Worm (Caenorhabditis elegans): ENCODE results near the gene F35E12.10.

F35E12.10 gene

ce11 chrV:13777857-13778256 lies 29.3 kb upstream of the F35E12.10 start, which contains the start of gene F53C11.9:
Gene F53C11.9, plus strand, starts transcription at chrV:13778015.
- TF ChIP-seq ZK337.2 (GFP tag; IDR thresholded peaks at IDR 0.05): no peak
- TF ChIP-seq mxl-3 (GFP tag; optimal IDR thresholded peaks at IDR 0.05): no peak
- no peak for TF ChIP-seq zip-11 (GFP tag; IDR thresholded peaks at IDR 0.05)
- TF ChIP-seq lin-1 (GFP tag; IDR thresholded peaks at IDR 0.05): no peak
- no peak for TF ChIP-seq nhr-28 (tag; optimal IDR thresholded peaks at IDR 0.05)
- TF ChIP-seq ceh-28 (tag; optimal IDR thresholded peaks at IDR 0.05): no peak
- no peak for TF ChIP-seq nhr-6 (tag; optimal IDR thresholded peaks at IDR 0.05)
- no peak for TF ChIP-seq hmg-1.1 (GFP tag; IDR thresholded peaks at IDR 0.05)
- TF ChIP-seq unc-62 (GFP tag; optimal IDR thresholded peaks at IDR 0.05 in 1 of 2): peak in 1 of 2 experiments; percentile 85
- no peak for TF ChIP-seq unc-62 (tag; optimal IDR thresholded peaks at IDR 0.05)
- TF ChIP-seq ctbp-1 (GFP tag; IDR thresholded peaks at IDR 0.05): no peak
- TF ChIP-seq daf-16 (GFP tag; optimal IDR thresholded peaks at IDR 0.05): peak in 1 of 2 experiments; percentile 70
- no peak for TF ChIP-seq daf-16 (tag; optimal IDR thresholded peaks at IDR 0.05)

- TF ChIP-seq dmd-6 (GFP tag; IDR thresholded peaks at IDR 0.05): peak; percentile 34; the same call in 1 of the 2 replicates
- no peak for TF ChIP-seq nhr-237 (tag; optimal IDR thresholded peaks at IDR 0.05)
- peak; percentile 7 for TF ChIP-seq pqm-1 (tag; optimal IDR thresholded peaks at IDR 0.05)
- TF ChIP-seq nhr-28 (tag; optimal IDR thresholded peaks at IDR 0.05): peak; percentile 19
- TF ChIP-seq aha-1 (tag): peak; percentile 77
- no peak for TF ChIP-seq dmd-9 (GFP tag; IDR thresholded peaks at IDR 0.05)
- TF ChIP-seq unc-62 (GFP tag; optimal IDR thresholded peaks at IDR 0.05 in 1 of 2): peak in 1 of 2 experiments; percentile 19
- no peak for TF ChIP-seq unc-62 (tag; optimal IDR thresholded peaks at IDR 0.05)
Observed at ce11 chrV:13775529-13775928, 27.0 kb upstream of the F35E12.10 start, which contains the start of gene F53C11.1. Gene F53C11.1, plus strand, starts transcription at chrV:13775796.

- TF ChIP-seq nhr-28 (tag; optimal IDR thresholded peaks at IDR 0.05): peak; percentile 49
- no peak for TF ChIP-seq ztf-11 (tag; optimal IDR thresholded peaks at IDR 0.05)
Observed at ce11 chrV:13771209-13771608, 22.7 kb upstream of the F35E12.10 start, which contains the start of gene F20G2.5. Gene F20G2.5, plus strand, starts transcription at chrV:13771509.

- TF ChIP-seq nhr-10 (tag; optimal IDR thresholded peaks at IDR 0.05) (no peak), unc-130 (GFP tag; optimal IDR thresholded peaks at IDR 0.05) (no peak), unc-62 (GFP tag; optimal IDR thresholded peaks at IDR 0.05 in 1 of 2) (peak in 1 of 2 experiments; percentile 20), unc-62 (tag; optimal IDR thresholded peaks at IDR 0.05) (no peak), F26F4.8 (GFP tag; conservative IDR thresholded peaks at IDR 0.05) (no peak), nhr-28 (tag; optimal IDR thresholded peaks at IDR 0.05) (peak; percentile 83), hlh-30 (tag; optimal IDR thresholded peaks at IDR 0.05; ENCODE audit: insufficient read depth) (no peak), fos-1 (tag; optimal IDR thresholded peaks at IDR 0.05) (no peak), Y105C5A.15 (GFP tag; IDR thresholded peaks at IDR 0.05) (no peak), pha-4 (GFP tag; IDR thresholded peaks at IDR 0.05) (no peak), pha-4 (tag; optimal IDR thresholded peaks at IDR 0.05) (no peak), pqm-1 (tag; optimal IDR thresholded peaks at IDR 0.05) (peak; percentile 21), nhr-77 (tag; optimal IDR thresholded peaks at IDR 0.05) (no peak), Y48G9A.11 (GFP tag; IDR thresholded peaks at IDR 0.05) (no peak), tra-1 (GFP tag; IDR thresholded peaks at IDR 0.05) (no peak), T20F7.1 (GFP tag; optimal IDR thresholded peaks at IDR 0.05) (no peak)
Observed at ce11 chrV:13768941-13769436, 20.4 kb upstream of the F35E12.10 start, which contains the start of gene nas-24. Gene nas-24, plus strand, starts transcription at chrV:13769386.

ce11 chrV:13768388-13768787 lies 19.8 kb upstream of the F35E12.10 start, which contains the start of gene F20G2.3:
Gene F20G2.3, minus strand, starts transcription at chrV:13768488.
- no peak for TF ChIP-seq zfp-3 (GFP tag; conservative IDR thresholded peaks at IDR 0.05)
- no peak for TF ChIP-seq skn-1 (tag; optimal IDR thresholded peaks at IDR 0.05)
- no peak for TF ChIP-seq ceh-44 (GFP tag; IDR thresholded peaks at IDR 0.05)

Measured in whole organism, L4 larva.